Fruit fly (Drosophila melanogaster): ENCODE data around the gene CG6418.

The CG6418 gene

DNA sequence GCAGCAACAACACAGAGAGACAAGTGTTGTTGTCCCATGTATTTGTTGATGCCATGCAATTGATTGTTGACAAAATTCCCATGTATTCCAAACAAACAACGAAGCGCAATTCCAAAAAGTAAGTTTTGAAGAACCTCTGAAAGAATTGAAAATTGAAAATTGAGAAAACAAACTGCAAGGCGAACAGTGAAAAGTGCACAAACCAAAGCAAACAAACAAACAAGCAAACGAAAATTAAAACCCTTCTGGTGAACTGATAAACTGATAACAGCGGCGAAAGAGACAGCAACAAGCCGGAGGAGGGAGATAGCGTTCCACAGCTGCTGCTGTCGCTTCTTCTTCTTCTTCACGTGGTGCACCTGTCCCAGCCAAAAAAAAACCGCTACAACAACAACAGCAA is 20.3 kb downstream of the CG6418 start:
- TF ChIP-seq odd (GFP tag; optimal IDR thresholded peaks at IDR 0.05): no peak
- no peak for TF ChIP-seq CG14441 (GFP tag; IDR thresholded peaks at IDR 0.05)
- TF ChIP-seq dmrt11E (tag; optimal IDR thresholded peaks at IDR 0.05): peak; percentile 57
- TF ChIP-seq CG3407 (GFP tag; optimal IDR thresholded peaks at IDR 0.05): peak; percentile 32
- TF ChIP-seq CG13624 (GFP tag; optimal IDR thresholded peaks at IDR 0.05): no peak
- TF ChIP-seq CG15696 (tag; optimal IDR thresholded peaks at IDR 0.05): peak; percentile 65
- TF ChIP-seq CG17361 (GFP tag; IDR thresholded peaks at IDR 0.05): no peak
- no peak for TF ChIP-seq CG30431 (GFP tag; optimal IDR thresholded peaks at IDR 0.05)
- no peak for TF ChIP-seq CG7963 (GFP tag; IDR thresholded peaks at IDR 0.05; ENCODE audit: partially characterized antibody)
- peak; percentile 76 for TF ChIP-seq ac (GFP tag; optimal IDR thresholded peaks at IDR 0.05)
- no peak for TF ChIP-seq jumu (GFP tag; optimal IDR thresholded peaks at IDR 0.05)
- TF ChIP-seq CG10565 (GFP tag; optimal IDR thresholded peaks at IDR 0.05): no peak
- TF ChIP-seq CG13775 (GFP tag; optimal IDR thresholded peaks at IDR 0.05): no peak
- TF ChIP-seq CG8359 (GFP tag; optimal IDR thresholded peaks at IDR 0.05; ENCODE audit: borderline replicate concordance): no peak
- no peak for TF ChIP-seq Rx (GFP tag; IDR thresholded peaks at IDR 0.05)
- TF ChIP-seq Lim3 (GFP tag; IDR thresholded peaks at IDR 0.05): no peak
- no peak for TF ChIP-seq CG8281 (tag; optimal IDR thresholded peaks at IDR 0.05)
- TF ChIP-seq Bdp1 (GFP tag; optimal IDR thresholded peaks at IDR 0.05): no peak
- TF ChIP-seq CG11398 (GFP tag; optimal IDR thresholded peaks at IDR 0.05): peak; percentile 50
- no peak for TF ChIP-seq vnd (GFP tag; IDR thresholded peaks at IDR 0.05; ENCODE audit: partially characterized antibody)
- no peak for TF ChIP-seq Tbp (GFP tag; optimal IDR thresholded peaks at IDR 0.05)
- peak; percentile 43 for TF ChIP-seq bab2 (GFP tag; optimal IDR thresholded peaks at IDR 0.05)
- no peak for TF ChIP-seq fd3F (GFP tag; optimal IDR thresholded peaks at IDR 0.05)
- TF ChIP-seq danr (GFP tag; IDR thresholded peaks at IDR 0.05): no peak
- TF ChIP-seq Optix (GFP tag; IDR thresholded peaks at IDR 0.05): no peak
- TF ChIP-seq inv (GFP tag; IDR thresholded peaks at IDR 0.05; ENCODE audit: partially characterized antibody): no peak
- peak; percentile 46 for TF ChIP-seq CG2875 (GFP tag; optimal IDR thresholded peaks at IDR 0.05)
- peak; percentile 31 for TF ChIP-seq CG2202 (tag; optimal IDR thresholded peaks at IDR 0.05)
- no peak for TF ChIP-seq CG34224 (GFP tag; IDR thresholded peaks at IDR 0.05; ENCODE audit: partially characterized antibody)
- TF ChIP-seq stwl (tag; optimal IDR thresholded peaks at IDR 0.05): peak; percentile 9
- peak; percentile 7 for TF ChIP-seq CG10979 (tag; optimal IDR thresholded peaks at IDR 0.05)
- no peak for TF ChIP-seq E2f2 (GFP tag; IDR thresholded peaks at IDR 0.05)
- no peak for TF ChIP-seq Xbp1 (GFP tag; optimal IDR thresholded peaks at IDR 0.05)
- TF ChIP-seq ash1 (GFP tag; optimal IDR thresholded peaks at IDR 0.05): no peak
- peak; percentile 18 for TF ChIP-seq chif (GFP tag; optimal IDR thresholded peaks at IDR 0.05)
- TF ChIP-seq hkb (optimal IDR thresholded peaks at IDR 0.05): no peak
- no peak for TF ChIP-seq hkb (GFP tag; IDR thresholded peaks at IDR 0.05)
- TF ChIP-seq CG15479 (GFP tag; optimal IDR thresholded peaks at IDR 0.05): peak; percentile 84
- TF ChIP-seq crp (GFP tag; optimal IDR thresholded peaks at IDR 0.05): peak in 1 of 2 experiments; percentile 48
- TF ChIP-seq maf-S (GFP tag; optimal IDR thresholded peaks at IDR 0.05): peak; percentile 35
- TF ChIP-seq CG42726 (GFP tag; IDR thresholded peaks at IDR 0.05; ENCODE audit: partially characterized antibody): no peak
- no peak for TF ChIP-seq CG4617 (GFP tag; optimal IDR thresholded peaks at IDR 0.05; ENCODE audit: borderline replicate concordance)
- TF ChIP-seq HmgZ (tag; optimal IDR thresholded peaks at IDR 0.05): no peak
- no peak for TF ChIP-seq HLH3B (GFP tag; IDR thresholded peaks at IDR 0.05)
- no peak for TF ChIP-seq peb (GFP tag; IDR thresholded peaks at IDR 0.05)
- TF ChIP-seq CG11723 (GFP tag; optimal IDR thresholded peaks at IDR 0.05): no peak
- TF ChIP-seq CG15011 (GFP tag; optimal IDR thresholded peaks at IDR 0.05): no peak
- no peak for TF ChIP-seq CG12942 (GFP tag; optimal IDR thresholded peaks at IDR 0.05)
- TF ChIP-seq CG1024 (GFP tag; IDR thresholded peaks at IDR 0.05): no peak
- TF ChIP-seq nerfin-1 (tag; optimal IDR thresholded peaks at IDR 0.05): peak; percentile 48
- TF ChIP-seq vvl (GFP tag; IDR thresholded peaks at IDR 0.05): no peak
